Worm (Caenorhabditis elegans) whole organism, L4/young adult: ENCODE results near the gene Y43F8C.9.

Experiments used
- W03F9.2 ChIP-seq: fragments of 150-350 bp; optimal IDR thresholded peaks from 2 replicates; lab custom pipeline; 2014; ENCODE audit warnings: missing biosample characterization, missing genetic modification characterization
- dao-5 ChIP-seq: sonication (generic microtip); optimal IDR thresholded peaks from 2 replicates; lab custom pipeline; 2016; ENCODE audit warnings: missing genotype, missing genetic modification characterization, moderate library complexity, missing compliant biosample characterization
- him-1 ChIP-seq: sonication (generic microtip); optimal IDR thresholded peaks from 2 replicates; lab custom pipeline; 2016; ENCODE audit warnings: missing genotype, missing genetic modification reagents, missing genetic modification characterization, missing compliant biosample characterization

The Y43F8C.9 gene

DNA sequence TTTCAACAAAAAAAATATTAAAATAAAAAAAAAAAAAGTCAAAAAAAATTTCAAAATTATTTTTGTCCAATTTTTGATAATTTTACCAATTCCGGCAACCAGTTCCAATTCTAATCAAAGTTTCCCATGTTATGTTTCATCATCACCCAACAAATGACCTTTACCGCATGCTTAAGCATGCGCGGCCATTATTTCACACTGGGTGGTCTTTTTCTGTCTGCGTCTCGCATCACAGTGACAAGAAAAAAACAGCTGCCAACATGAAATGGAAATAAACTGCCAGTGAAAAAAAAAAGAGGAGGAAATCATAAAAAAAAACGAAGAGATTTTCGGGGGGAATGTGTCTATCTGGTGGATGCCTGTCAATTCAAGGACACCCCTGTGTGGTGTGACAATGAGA lies 20.4 kb downstream of the Y43F8C.9 start:
- TF ChIP-seq him-1 (tag; lab: Kevin White, UChicago) (no peak), dao-5 (no peak), W03F9.2 (no peak)

- no peak for TF ChIP-seq him-1 (tag; lab: Kevin White, UChicago)
- no peak for TF ChIP-seq W03F9.2
- no peak for TF ChIP-seq dao-5
Measured at ce11 chrV:19667716-19668115, 21.8 kb downstream of the Y43F8C.9 start.

ce11 chrV:19668213-19668612 lies 22.3 kb downstream of the Y43F8C.9 start:
- TF ChIP-seq dao-5 (no peak), him-1 (tag; lab: Kevin White, UChicago) (no peak)

DNA sequence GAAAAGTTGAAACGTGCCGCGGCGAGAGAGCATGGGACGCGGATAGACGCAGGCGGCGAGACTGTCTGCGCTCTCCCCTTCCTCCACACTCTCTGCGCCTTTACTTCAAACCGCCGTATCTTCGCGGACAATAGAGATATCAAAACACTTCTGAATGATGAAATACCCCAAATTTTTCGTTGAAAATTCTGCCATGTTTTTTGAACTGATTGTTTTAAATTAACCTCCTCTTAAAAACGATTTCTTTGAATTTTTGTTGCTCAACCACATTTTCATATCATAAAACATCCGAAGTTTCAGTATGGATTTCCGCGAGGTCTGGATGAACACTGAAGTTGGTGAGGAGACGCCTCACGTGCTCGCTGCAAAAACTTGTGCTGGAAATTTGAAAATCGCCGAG lies 24.1 kb downstream of the Y43F8C.9 start, which contains the start of gene Y43F8C.11:
Y43F8C.11 (plus strand) TSS at position 301 of the 400 bp plus-strand sequence.
- TF ChIP-seq him-1 (tag; lab: Kevin White, UChicago) (no peak), W03F9.2 (no peak), dao-5 (no peak)

ce11 chrV:19670866-19671265 lies 25.0 kb downstream of the Y43F8C.9 start:
- TF ChIP-seq him-1 (tag; lab: Kevin White, UChicago) (no peak), dao-5 (no peak), W03F9.2 (no peak)

ce11 chrV:19671816-19672215 lies 25.9 kb downstream of the Y43F8C.9 start:
- no peak for TF ChIP-seq dao-5
- TF ChIP-seq him-1 (tag; lab: Kevin White, UChicago): no peak
- no peak for TF ChIP-seq W03F9.2

ce11 chrV:19672357-19672756 lies 26.5 kb downstream of the Y43F8C.9 start:
- no peak for TF ChIP-seq dao-5
- TF ChIP-seq him-1 (tag; lab: Kevin White, UChicago): no peak
- TF ChIP-seq W03F9.2: no peak

DNA sequence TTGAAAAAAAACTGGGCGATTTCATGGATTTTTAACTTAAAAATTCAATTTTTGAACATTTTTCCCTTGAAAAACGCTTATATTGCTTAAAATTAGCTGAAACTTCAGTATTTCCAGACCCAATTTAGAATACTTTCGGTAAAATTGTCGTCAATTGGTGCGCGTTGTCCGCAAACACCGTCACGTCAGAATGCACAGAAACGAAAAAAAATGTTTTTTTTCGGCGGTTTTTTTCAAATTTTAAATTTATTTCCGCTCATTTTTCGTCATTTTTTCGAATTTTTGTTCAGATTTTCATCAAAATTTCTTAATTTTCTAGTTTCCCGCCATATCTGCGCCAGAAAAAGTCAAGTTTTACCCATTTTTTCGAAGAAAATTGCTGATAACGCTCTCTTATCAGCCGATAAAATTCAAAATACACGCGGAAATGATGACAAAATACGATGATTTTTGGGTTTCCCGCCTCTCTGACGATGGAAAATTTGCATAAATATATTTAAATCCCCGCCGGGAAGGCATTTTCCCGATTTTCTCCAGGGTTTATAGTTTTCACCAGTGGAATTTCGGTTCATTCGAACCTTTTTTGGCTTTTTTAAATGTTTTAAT lies 27.5 kb downstream of the Y43F8C.9 start:
- TF ChIP-seq dao-5 (no peak), him-1 (tag; lab: Kevin White, UChicago) (no peak), W03F9.2 (no peak)

DNA sequence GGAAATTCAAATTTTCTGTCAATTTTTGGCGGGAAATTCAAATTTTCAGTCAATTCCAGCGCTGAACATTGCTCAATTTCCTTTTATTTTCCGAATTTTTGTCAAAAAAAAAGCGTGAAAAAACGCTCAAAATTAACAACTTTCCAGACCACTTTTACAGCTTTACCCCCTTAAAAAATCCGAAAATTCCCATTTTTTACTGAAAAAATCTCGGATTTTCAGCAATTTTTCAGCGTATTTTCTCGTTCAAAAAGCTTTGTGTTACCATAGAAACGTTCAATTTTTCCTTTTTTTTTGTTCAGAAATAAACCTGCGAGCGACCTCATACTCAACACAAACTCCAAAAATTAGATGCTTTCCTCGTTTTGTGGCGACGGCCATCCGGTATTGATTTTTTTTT lies 28.6 kb downstream of the Y43F8C.9 start, which contains the start of gene mrp-7:
mrp-7 (plus strand) TSS at position 301 of the 400 bp plus-strand sequence.
- TF ChIP-seq dao-5: no peak
- TF ChIP-seq W03F9.2: no peak
- no peak for TF ChIP-seq him-1 (tag; lab: Kevin White, UChicago)

- no peak for TF ChIP-seq him-1 (tag; lab: Kevin White, UChicago)
Measured at ce11 chrV:19691271-19691886, 45.5 kb downstream of the Y43F8C.9 start.

ce11 chrV:19691954-19692353 lies 46.0 kb downstream of the Y43F8C.9 start:
- TF ChIP-seq dao-5 (no peak), W03F9.2 (no peak), him-1 (tag; lab: Kevin White, UChicago) (no peak)
